Fruit fly (Drosophila melanogaster) whole organism, embryonic: ENCODE measurements around the gene dwg.

Experiments
- Ada2b ChIP-seq: fragments of 200-800 bp; sonication (Bioruptor generic); IDR thresholded peaks from 2 replicates; pipeline ENCODE4 v1.3.6; 2022; ENCODE audit warnings: missing biosample characterization, missing genetic modification characterization
- Atf3 ChIP-seq: fragments of 200-800 bp; sonication (Bioruptor generic); optimal IDR thresholded peaks from 3 replicates; lab custom pipeline; 2016; ENCODE audit warnings: missing biosample characterization, missing genetic modification characterization
- B-H1 ChIP-seq: fragments of 200-800 bp; sonication (Bioruptor generic); IDR thresholded peaks from 3 replicates; pipeline ENCODE4 v1.3.6; 2022; ENCODE audit warnings: missing biosample characterization, missing genetic modification characterization
- Bgb ChIP-seq: fragments of 200-800 bp; sonication (Bioruptor generic); IDR thresholded peaks from 2 replicates; pipeline ENCODE4 v1.3.6; 2022; ENCODE audit warnings: missing biosample characterization, missing genetic modification characterization; ENCODE audit not compliant: partially characterized antibody
- CG1024 ChIP-seq: fragments of 200-800 bp; sonication (Bioruptor generic); IDR thresholded peaks from 2 replicates; pipeline ENCODE4 v1.3.6; 2022; ENCODE audit warnings: missing biosample characterization, missing genetic modification characterization
- CG10979 ChIP-seq: fragments of 200-800 bp; sonication (Bioruptor generic); optimal IDR thresholded peaks from 2 replicates; lab custom pipeline; 2018; ENCODE audit warnings: missing biosample characterization, mild to moderate bottlenecking, missing genetic modification characterization, moderate library complexity
- CG11247 ChIP-seq: fragments of 200-800 bp; sonication (Bioruptor generic); IDR thresholded peaks from 2 replicates; pipeline ENCODE4 v1.3.6; 2022; ENCODE audit warnings: missing biosample characterization, missing genetic modification characterization
- CG13296 ChIP-seq: fragments of 200-800 bp; sonication (Bioruptor generic); optimal IDR thresholded peaks from 3 replicates; lab custom pipeline; 2018; ENCODE audit warnings: missing biosample characterization, mild to moderate bottlenecking, missing genetic modification characterization
- CG15073 ChIP-seq: fragments of 200-800 bp; sonication (Bioruptor generic); optimal IDR thresholded peaks from 2 replicates; lab custom pipeline; 2016; ENCODE audit warnings: missing biosample characterization, missing genetic modification characterization
- CG1647 ChIP-seq: fragments of 200-800 bp; sonication (Bioruptor generic); optimal IDR thresholded peaks from 3 replicates; lab custom pipeline; 2016; ENCODE audit warnings: missing biosample characterization, missing genetic modification characterization
- CG1832 ChIP-seq: fragments of 200-800 bp; sonication (Bioruptor generic); optimal IDR thresholded peaks from 2 replicates; lab custom pipeline; 2017; ENCODE audit warnings: missing biosample characterization, mild to moderate bottlenecking, missing genetic modification characterization, inconsistent platforms
- CG18619 ChIP-seq: fragments of 200-800 bp; sonication (Bioruptor generic); optimal IDR thresholded peaks from 3 replicates; lab custom pipeline; 2017; ENCODE audit warnings: missing biosample characterization, mild to moderate bottlenecking, missing genetic modification characterization
- CG2712 ChIP-seq: fragments of 200-800 bp; optimal IDR thresholded peaks from 3 replicates; lab custom pipeline; 2019; ENCODE audit warnings: missing biosample characterization, mild to moderate bottlenecking, missing genetic modification characterization, moderate library complexity
- CG30020 ChIP-seq: fragments of 200-800 bp; optimal IDR thresholded peaks from 2 replicates; lab custom pipeline; 2019; ENCODE audit warnings: missing biosample characterization, mild to moderate bottlenecking, missing genetic modification characterization, moderate library complexity
- CG3065 ChIP-seq: fragments of 200-800 bp; sonication (Bioruptor generic); optimal IDR thresholded peaks from 2 replicates; lab custom pipeline; 2016; ENCODE audit warnings: missing biosample characterization, missing genetic modification characterization
- CG3726 ChIP-seq: fragments of 200-800 bp; sonication (Bioruptor generic); IDR thresholded peaks from 3 replicates; pipeline ENCODE4, ENCODE4 v1.3.6; 2022; ENCODE audit warnings: missing biosample characterization, missing genetic modification characterization
- CG6683 ChIP-seq: fragments of 200-800 bp; sonication (Bioruptor generic); optimal IDR thresholded peaks from 2 replicates; lab custom pipeline; 2017; ENCODE audit warnings: missing biosample characterization, mild to moderate bottlenecking, missing genetic modification characterization, missing genetic modification reagents
- CG9727 ChIP-seq: fragments of 200-800 bp; sonication (Bioruptor generic); optimal IDR thresholded peaks from 3 replicates; lab custom pipeline; 2017; ENCODE audit warnings: missing biosample characterization, mild to moderate bottlenecking, missing genetic modification characterization
- CG9797 ChIP-seq: fragments of 200-800 bp; sonication (Bioruptor generic); optimal IDR thresholded peaks from 3 replicates; lab custom pipeline; 2018; ENCODE audit warnings: missing biosample characterization, mild to moderate bottlenecking, missing genetic modification characterization
- CHES-1-like ChIP-seq: fragments of 200-800 bp; sonication (Bioruptor generic); optimal IDR thresholded peaks from 2 replicates; lab custom pipeline; 2016; ENCODE audit warnings: missing biosample characterization, missing genetic modification characterization
- CrebB ChIP-seq: fragments of 200-800 bp; sonication (Bioruptor generic); optimal IDR thresholded peaks from 3 replicates; lab custom pipeline; 2018; ENCODE audit warnings: missing biosample characterization, mild to moderate bottlenecking, missing genetic modification characterization
- Elba2 ChIP-seq: fragments of 200-800 bp; sonication (Bioruptor generic); optimal IDR thresholded peaks from 3 replicates; lab custom pipeline; 2016; ENCODE audit warnings: missing biosample characterization, missing genetic modification characterization
- Ets97D ChIP-seq: fragments of 200-800 bp; sonication (Bioruptor generic); optimal IDR thresholded peaks from 3 replicates; lab custom pipeline; 2016; ENCODE audit warnings: missing biosample characterization, missing genetic modification characterization
- H15 ChIP-seq: fragments of 200-800 bp; sonication (Bioruptor generic); IDR thresholded peaks from 3 replicates; pipeline ENCODE4 v1.3.6; 2022; ENCODE audit warnings: missing biosample characterization, missing genetic modification characterization
- HHEX ChIP-seq: fragments of 200-800 bp; sonication (Bioruptor generic); optimal IDR thresholded peaks from 3 replicates; lab custom pipeline; 2017; ENCODE audit warnings: missing biosample characterization, mild to moderate bottlenecking, missing genetic modification characterization, missing genetic modification reagents
- Meics ChIP-seq: fragments of 200-800 bp; sonication (Bioruptor generic); optimal IDR thresholded peaks from 2 replicates; lab custom pipeline; 2017; ENCODE audit warnings: missing biosample characterization, mild to moderate bottlenecking, missing genetic modification characterization
- Mrtf ChIP-seq: fragments of 200-800 bp; sonication (Bioruptor generic); IDR thresholded peaks from 3 replicates; pipeline ENCODE4 v1.3.6; 2022; ENCODE audit warnings: missing biosample characterization, missing genetic modification characterization
- NK7.1 ChIP-seq: fragments of 200-800 bp; sonication (Bioruptor generic); optimal IDR thresholded peaks from 3 replicates; lab custom pipeline; 2016; ENCODE audit warnings: missing biosample characterization, missing genetic modification characterization
- Trl ChIP-seq, 3 experiments: fragments of >200 bp in 2 of 3; fragments of 200-800 bp in 1 of 3; sonication (Bioruptor generic) in 1 of 3; optimal IDR thresholded peaks; 2 replicates in 1 of 3; 3 replicates in 2 of 3; lab custom pipeline; 2016 to 2017; ENCODE audit warnings: missing biosample characterization in 1 of 3, missing genetic modification characterization in 1 of 3
- Xbp1 ChIP-seq: fragments of 200-800 bp; sonication (Bioruptor generic); optimal IDR thresholded peaks from 3 replicates; lab custom pipeline; 2016; ENCODE audit warnings: missing biosample characterization, mild to moderate bottlenecking, missing genetic modification characterization
- chif ChIP-seq, 2 experiments: fragments of 200-800 bp; sonication (Bioruptor generic); optimal IDR thresholded peaks; 3 replicates each; lab custom pipeline; 2016; ENCODE audit warnings: missing biosample characterization in 2 of 2, missing genetic modification characterization in 2 of 2
- chm ChIP-seq: fragments of 200-800 bp; sonication (Bioruptor generic); IDR thresholded peaks from 2 replicates; pipeline ENCODE4 v1.3.6; 2022; ENCODE audit warnings: missing biosample characterization, missing genetic modification characterization
- dan ChIP-seq: fragments of 200-800 bp; sonication (Bioruptor generic); IDR thresholded peaks from 2 replicates; pipeline ENCODE4 v1.3.6; 2022; ENCODE audit warnings: missing biosample characterization, missing genetic modification characterization
- ems ChIP-seq: fragments of 200-800 bp; sonication (Bioruptor generic); optimal IDR thresholded peaks from 3 replicates; lab custom pipeline; 2016; ENCODE audit warnings: missing biosample characterization, missing genetic modification characterization
- eve ChIP-seq, 2 experiments: fragments of >200 bp; optimal IDR thresholded peaks; 2 replicates each; lab custom pipeline; 2017; ENCODE audit warnings: missing biosample characterization in 2 of 2, missing genetic modification characterization in 2 of 2
- fd64A ChIP-seq: fragments of 200-800 bp; sonication (Bioruptor generic); optimal IDR thresholded peaks from 3 replicates; lab custom pipeline; 2018; ENCODE audit warnings: missing biosample characterization, mild to moderate bottlenecking, missing genetic modification characterization
- gfzf ChIP-seq: fragments of 200-800 bp; sonication (Bioruptor generic); optimal IDR thresholded peaks from 2 replicates; lab custom pipeline; 2016; ENCODE audit warnings: missing biosample characterization, mild to moderate bottlenecking, missing genetic modification characterization, moderate library complexity
- her ChIP-seq: fragments of 200-800 bp; sonication (Bioruptor generic); optimal IDR thresholded peaks from 2 replicates; lab custom pipeline; 2016; ENCODE audit warnings: missing biosample characterization, missing genetic modification characterization
- kah ChIP-seq: fragments of 200-800 bp; sonication (Bioruptor generic); optimal IDR thresholded peaks from 2 replicates; lab custom pipeline; 2018; ENCODE audit warnings: missing biosample characterization, mild to moderate bottlenecking, missing genetic modification characterization
- kay ChIP-seq: fragments of 200-800 bp; sonication (Bioruptor generic); optimal IDR thresholded peaks from 2 replicates; lab custom pipeline; 2016; ENCODE audit warnings: missing biosample characterization, missing genetic modification characterization
- klu ChIP-seq: fragments of 200-800 bp; sonication (Bioruptor generic); IDR thresholded peaks from 2 replicates; pipeline ENCODE4 v1.3.6; 2022; ENCODE audit warnings: missing biosample characterization, missing genetic modification characterization
- maf-S ChIP-seq: fragments of 200-800 bp; sonication (Bioruptor generic); optimal IDR thresholded peaks from 2 replicates; lab custom pipeline; 2016; ENCODE audit warnings: missing biosample characterization, missing genetic modification characterization
- nerfin-2 ChIP-seq: fragments of 200-800 bp; sonication (Bioruptor generic); IDR thresholded peaks from 2 replicates; pipeline ENCODE4 v1.3.6; 2022; ENCODE audit warnings: missing biosample characterization, missing genetic modification characterization; ENCODE audit not compliant: partially characterized antibody
- otp ChIP-seq: fragments of 200-800 bp; sonication (Bioruptor generic); IDR thresholded peaks from 3 replicates; pipeline ENCODE4, ENCODE4 v1.3.6; 2022; ENCODE audit warnings: missing biosample characterization, missing genetic modification characterization
- prd ChIP-seq, 3 experiments: fragments of >200 bp in 2 of 3; fragments of 200-800 bp in 1 of 3; sonication (Bioruptor generic) in 1 of 3; optimal IDR thresholded peaks in 2 of 3; IDR thresholded peaks in 1 of 3; 2 replicates in 2 of 3; 3 replicates in 1 of 3; pipeline versions ENCODE4 v1.3.6 to Lab custom; 2017 to 2022; ENCODE audit warnings: missing biosample characterization in 1 of 3, missing genetic modification characterization in 1 of 3
- sd ChIP-seq: fragments of 200-800 bp; sonication (Bioruptor generic); optimal IDR thresholded peaks from 3 replicates; lab custom pipeline; 2018; ENCODE audit warnings: missing biosample characterization, mild to moderate bottlenecking, missing genetic modification characterization, moderate library complexity
- sisA ChIP-seq: fragments of 200-800 bp; sonication (Bioruptor generic); IDR thresholded peaks from 2 replicates; pipeline ENCODE4 v1.3.6; 2022; ENCODE audit warnings: missing biosample characterization, missing genetic modification characterization
- sqz ChIP-seq: fragments of 200-800 bp; sonication (Bioruptor generic); optimal IDR thresholded peaks from 3 replicates; lab custom pipeline; 2018; ENCODE audit warnings: missing biosample characterization, mild to moderate bottlenecking, missing genetic modification characterization
- ttk ChIP-seq: fragments of 200-800 bp; sonication (Bioruptor generic); IDR thresholded peaks from 2 replicates; pipeline ENCODE4 v2.1.2; 2022; ENCODE audit warnings: missing biosample characterization, missing genetic modification characterization
- twi ChIP-seq: fragments of 200-800 bp; optimal IDR thresholded peaks from 2 replicates; lab custom pipeline; 2019; ENCODE audit warnings: missing biosample characterization, mild to moderate bottlenecking, missing genetic modification characterization, moderate library complexity
- zf30C ChIP-seq: fragments of 200-800 bp; sonication (Bioruptor generic); optimal IDR thresholded peaks from 3 replicates; lab custom pipeline; 2018; ENCODE audit warnings: missing biosample characterization, mild to moderate bottlenecking, missing genetic modification characterization

The dwg gene

dm6 chrX:2743020-2743419, 15.5 kb downstream of the dwg start (continued):
- TF ChIP-seq CG2712 (tag; lab: Kevin White, UChicago): peak; percentile 32
- peak; percentile 93 for TF ChIP-seq Ada2b (GFP tag; lab: Robert Waterston, UW)
- TF ChIP-seq CHES-1-like (GFP tag; lab: Kevin White, UChicago): peak; percentile 85
- no peak for TF ChIP-seq Elba2 (GFP tag; lab: Kevin White, UChicago)
- TF ChIP-seq Ets97D (GFP tag; lab: Kevin White, UChicago): peak; percentile 52
- TF ChIP-seq chif (GFP tag; optimal IDR thresholded peaks at IDR 0.05; lab: Kevin White, UChicago): peak; percentile 56 to 80
- peak; percentile 87 for TF ChIP-seq Meics
- TF ChIP-seq ttk (GFP tag; lab: Robert Waterston, UW): peak; percentile 74
- TF ChIP-seq CG15073 (GFP tag; lab: Kevin White, UChicago): no peak
- peak; percentile 24 for TF ChIP-seq CG3065 (GFP tag; lab: Kevin White, UChicago)
- no peak for TF ChIP-seq dan
- peak; percentile 89 for TF ChIP-seq CG11247 (GFP tag; lab: Robert Waterston, UW)
- TF ChIP-seq CG1832 (GFP tag; lab: Kevin White, UChicago): no peak
- TF ChIP-seq CG9727 (GFP tag; lab: Kevin White, UChicago): peak; percentile 69
- no peak for TF ChIP-seq sqz (GFP tag; lab: Kevin White, UChicago)
- TF ChIP-seq CrebB: peak; percentile 50
- TF ChIP-seq B-H1 (GFP tag; lab: Robert Waterston, UW): peak; percentile 83
- TF ChIP-seq kah: peak; percentile 29
- TF ChIP-seq prd (optimal IDR thresholded peaks at IDR 0.05; lab: Kevin White, UChicago): no peak
- peak; percentile 89 for TF ChIP-seq prd (GFP tag; IDR thresholded peaks at IDR 0.05; lab: Robert Waterston, UW)
- no peak for TF ChIP-seq zf30C (GFP tag; lab: Kevin White, UChicago)
- TF ChIP-seq Bgb (GFP tag; lab: Robert Waterston, UW): no peak
- TF ChIP-seq CG6683 (GFP tag; lab: Kevin White, UChicago): peak; percentile 56
- peak; percentile 56; the same call in 1 of the 2 replicates for TF ChIP-seq chm (GFP tag; lab: Robert Waterston, UW)
- no peak for TF ChIP-seq fd64A (GFP tag; lab: Kevin White, UChicago)
- no peak for TF ChIP-seq gfzf (GFP tag; lab: Kevin White, UChicago)
- TF ChIP-seq CG18619: peak; percentile 77
- peak; percentile 37; the same call in 1 of the 2 replicates for TF ChIP-seq CG1024 (GFP tag; lab: Robert Waterston, UW)
- TF ChIP-seq CG3726 (GFP tag; lab: Robert Waterston, UW): peak; percentile 83
- TF ChIP-seq twi (tag; lab: Kevin White, UChicago): no peak
- peak; percentile 78 for TF ChIP-seq maf-S (GFP tag; lab: Kevin White, UChicago)
- TF ChIP-seq sisA (GFP tag; lab: Robert Waterston, UW): peak; percentile 80
- TF ChIP-seq CG1647 (GFP tag; lab: Kevin White, UChicago): peak; percentile 63
- TF ChIP-seq CG9797 (GFP tag; lab: Kevin White, UChicago): no peak
- peak; percentile 77 for TF ChIP-seq klu (GFP tag; lab: Robert Waterston, UW)
- peak; percentile 47 for TF ChIP-seq Atf3
- TF ChIP-seq Trl (optimal IDR thresholded peaks at IDR 0.05; lab: Kevin White, UChicago): no peak
- peak; percentile 75 for TF ChIP-seq Trl (GFP tag; optimal IDR thresholded peaks at IDR 0.05; lab: Kevin White, UChicago)
- TF ChIP-seq otp: peak; percentile 83; the same call in 2 of the 3 replicates
- peak; percentile 73 for TF ChIP-seq ems (GFP tag; lab: Kevin White, UChicago)
- peak; percentile 65 for TF ChIP-seq sd
- TF ChIP-seq nerfin-2 (GFP tag; lab: Robert Waterston, UW): no peak
- peak; percentile 78 for TF ChIP-seq CG13296
- TF ChIP-seq CG30020 (tag; lab: Kevin White, UChicago): no peak
- peak; percentile 74 for TF ChIP-seq Xbp1 (GFP tag; lab: Kevin White, UChicago)
- no peak for TF ChIP-seq eve (GFP tag; optimal IDR thresholded peaks at IDR 0.05; lab: Kevin White, UChicago)
- TF ChIP-seq HHEX: peak; percentile 82
- peak; percentile 5 for TF ChIP-seq CG10979 (tag; lab: Kevin White, UChicago)
- peak; percentile 14 for TF ChIP-seq kay (GFP tag; lab: Kevin White, UChicago)
- peak; percentile 83 for TF ChIP-seq H15
- TF ChIP-seq Mrtf (GFP tag; lab: Robert Waterston, UW): peak; percentile 85
- peak; percentile 58 for TF ChIP-seq NK7.1
- TF ChIP-seq her (GFP tag; lab: Kevin White, UChicago): peak; percentile 88
